Worm (Caenorhabditis elegans) whole organism, L4 larva: Measurements from ENCODE around the gene nhr-111.

ENCODE experiments used
- ceh-62 ChIP-seq: sonication (generic microtip); optimal IDR thresholded peaks from 2 replicates; lab custom pipeline; 2017; ENCODE audit warnings: missing biosample characterization, missing genetic modification characterization
- dmd-9 ChIP-seq: fragments of 200-800 bp; sonication (Bioruptor generic); IDR thresholded peaks from 2 replicates; pipeline ENCODE4 v1.3.6; 2022; ENCODE audit warnings: missing genetic modification reagents, missing genetic modification characterization, missing compliant biosample characterization
- lin-39 ChIP-seq: fragments of 150-350 bp; optimal IDR thresholded peaks from 2 replicates; lab custom pipeline; 2014; ENCODE audit warnings: missing biosample characterization, missing genetic modification reagents, missing genetic modification characterization
- madf-9 ChIP-seq: fragments of 200-800 bp; sonication (Bioruptor generic); conservative IDR thresholded peaks from 2 replicates; pipeline ENCODE4 v1.3.6; 2022; ENCODE audit warnings: missing genetic modification reagents, missing genetic modification characterization, missing compliant biosample characterization
- mep-1 ChIP-seq: fragments of 150-350 bp; sonication (generic microtip); optimal IDR thresholded peaks from 3 replicates; lab custom pipeline; 2014; ENCODE audit warnings: missing biosample characterization, missing genetic modification characterization
- nhr-28 ChIP-seq: fragments of 150-350 bp; optimal IDR thresholded peaks from 2 replicates; lab custom pipeline; 2014; ENCODE audit warnings: missing biosample characterization, missing genetic modification characterization
- nhr-77 ChIP-seq: fragments of 150-350 bp; optimal IDR thresholded peaks from 2 replicates; lab custom pipeline; 2014; ENCODE audit warnings: missing biosample characterization, missing genetic modification characterization
- sdz-12 ChIP-seq: fragments of 200-800 bp; sonication (Bioruptor generic); optimal IDR thresholded peaks from 2 replicates; lab custom pipeline; 2018; ENCODE audit warnings: mild to moderate bottlenecking, missing genetic modification characterization, missing compliant biosample characterization
- skn-1 ChIP-seq: fragments of 150-350 bp; optimal IDR thresholded peaks from 2 replicates; lab custom pipeline; 2014; ENCODE audit warnings: missing biosample characterization, missing genetic modification characterization
- snpc-4 ChIP-seq: fragments of 150-350 bp; optimal IDR thresholded peaks from 2 replicates; lab custom pipeline; 2014; ENCODE audit warnings: missing biosample characterization, missing genetic modification characterization
- unc-62 ChIP-seq, 3 experiments: fragments of 150-350 bp in 1 of 3; sonication (generic microtip); optimal IDR thresholded peaks in 2 of 3; peaks in 1 of 3; 1 replicate in 1 of 3; 2 replicates in 2 of 3; lab custom pipeline; 2014 to 2017; ENCODE audit warnings: missing biosample characterization in 3 of 3, missing genetic modification characterization in 3 of 3, missing genetic modification reagents in 3 of 3, missing genotype in 1 of 3
- zag-1 ChIP-seq: fragments of 150-350 bp; optimal IDR thresholded peaks from 2 replicates; lab custom pipeline; 2014; ENCODE audit warnings: missing biosample characterization, missing genetic modification characterization

- TF ChIP-seq unc-62 (GFP tag; optimal IDR thresholded peaks at IDR 0.05 in 1 of 2; lab: Kevin White, UChicago): no peak
- no peak for TF ChIP-seq unc-62 (tag; optimal IDR thresholded peaks at IDR 0.05; lab: Kevin White, UChicago)
- no peak for TF ChIP-seq skn-1 (tag; lab: Kevin White, UChicago)
- TF ChIP-seq nhr-28: no peak
- no peak for TF ChIP-seq ceh-62 (tag; lab: Kevin White, UChicago)
- TF ChIP-seq snpc-4 (tag; lab: Kevin White, UChicago): no peak
- TF ChIP-seq dmd-9: no peak
- no peak for TF ChIP-seq madf-9
- TF ChIP-seq sdz-12 (GFP tag; lab: Kevin White, UChicago): no peak
- TF ChIP-seq nhr-77 (tag; lab: Kevin White, UChicago): no peak
- no peak for TF ChIP-seq mep-1
- TF ChIP-seq lin-39 (tag; lab: Kevin White, UChicago): no peak
- TF ChIP-seq zag-1 (tag; lab: Kevin White, UChicago): no peak
Observed at ce11 chrV:16103594-16103993, 21.0 kb downstream of the nhr-111 start, which contains the start of gene argk-1.
